Worm (Caenorhabditis elegans): ENCODE results near the gene T23F2.5.

ce11 chrX:5485284-5485927 is 31.6 kb downstream of the T23F2.5 start:
- TF ChIP-seq nhr-11 (tag; optimal IDR thresholded peaks at IDR 0.05) = no peak
- no peak for TF ChIP-seq gmeb-1 (tag; optimal IDR thresholded peaks at IDR 0.05)
- no peak for TF ChIP-seq unc-62 (GFP tag; optimal IDR thresholded peaks at IDR 0.05)
- no peak for TF ChIP-seq zag-1 (tag; optimal IDR thresholded peaks at IDR 0.05)
- no peak for TF ChIP-seq nhr-77 (tag; optimal IDR thresholded peaks at IDR 0.05)
- peak; percentile 2 to 25 for TF ChIP-seq lsy-2 (tag; optimal IDR thresholded peaks at IDR 0.05)
- no peak for TF ChIP-seq mdl-1 (tag; optimal IDR thresholded peaks at IDR 0.05)
- TF ChIP-seq peb-1 (tag; optimal IDR thresholded peaks at IDR 0.05) = no peak
- TF ChIP-seq elt-3 (tag; optimal IDR thresholded peaks at IDR 0.05) = no peak
- TF ChIP-seq ztf-11 (tag; optimal IDR thresholded peaks at IDR 0.05) = no peak
- TF ChIP-seq nhr-237 (tag; optimal IDR thresholded peaks at IDR 0.05) = no peak
- TF ChIP-seq elt-1 (tag; optimal IDR thresholded peaks at IDR 0.05) = no peak

All from whole organism, L2 larva.